Fruit fly (Drosophila melanogaster) whole organism, embryonic: Measurements from ENCODE around the gene Cpr62Ba.

Source experiments
- ATbp ChIP-seq: fragments of 200-800 bp; sonication (Bioruptor generic); optimal IDR thresholded peaks from 2 replicates; lab custom pipeline; 2017; ENCODE audit warnings: missing biosample characterization, mild to moderate bottlenecking, missing genetic modification characterization, missing genetic modification reagents
- Awh ChIP-seq: fragments of 200-800 bp; sonication (Bioruptor generic); IDR thresholded peaks from 2 replicates; pipeline ENCODE4, ENCODE4 v1.3.6; 2022; ENCODE audit warnings: missing biosample characterization, missing genetic modification characterization
- CG10209 ChIP-seq: fragments of 200-800 bp; sonication (Bioruptor generic); optimal IDR thresholded peaks from 3 replicates; lab custom pipeline; 2017; ENCODE audit warnings: missing biosample characterization, mild to moderate bottlenecking, missing genetic modification characterization, missing genetic modification reagents
- CG10274 ChIP-seq: fragments of 200-800 bp; sonication (Bioruptor generic); optimal IDR thresholded peaks from 3 replicates; lab custom pipeline; 2017; ENCODE audit warnings: missing biosample characterization, mild to moderate bottlenecking, missing genetic modification characterization
- CG10462 ChIP-seq: fragments of 200-800 bp; sonication (Bioruptor generic); optimal IDR thresholded peaks from 2 replicates; lab custom pipeline; 2016; ENCODE audit warnings: missing biosample characterization, missing genetic modification characterization
- CG10565 ChIP-seq: fragments of 200-800 bp; sonication (Bioruptor generic); optimal IDR thresholded peaks from 3 replicates; lab custom pipeline; 2016; ENCODE audit warnings: missing biosample characterization, mild to moderate bottlenecking, missing genetic modification characterization
- CG11247 ChIP-seq: fragments of 200-800 bp; sonication (Bioruptor generic); IDR thresholded peaks from 2 replicates; pipeline ENCODE4 v1.3.6; 2022; ENCODE audit warnings: missing biosample characterization, missing genetic modification characterization
- CG11696 ChIP-seq: fragments of 200-800 bp; sonication (Bioruptor generic); IDR thresholded peaks from 2 replicates; pipeline ENCODE4 v1.3.6; 2022; ENCODE audit warnings: missing biosample characterization, missing genetic modification characterization
- CG13123 ChIP-seq: fragments of 200-800 bp; sonication (Bioruptor generic); optimal IDR thresholded peaks from 2 replicates; lab custom pipeline; 2016; ENCODE audit warnings: missing biosample characterization, missing genetic modification characterization
- CG14050 ChIP-seq: fragments of 200-800 bp; sonication (Bioruptor generic); IDR thresholded peaks from 3 replicates; pipeline ENCODE4 v1.3.6; 2022; ENCODE audit warnings: missing biosample characterization, missing genetic modification characterization
- CG14441 ChIP-seq: fragments of 200-800 bp; sonication (Bioruptor generic); IDR thresholded peaks from 2 replicates; pipeline ENCODE4 v1.3.6; 2022; ENCODE audit warnings: missing biosample characterization, missing genetic modification characterization
- CG14710 ChIP-seq: fragments of 200-800 bp; sonication (Bioruptor generic); optimal IDR thresholded peaks from 3 replicates; lab custom pipeline; 2019; ENCODE audit warnings: missing biosample characterization, mild to moderate bottlenecking, missing genetic modification characterization, moderate library complexity
- CG1602 ChIP-seq: fragments of 200-800 bp; sonication (Bioruptor generic); optimal IDR thresholded peaks from 3 replicates; lab custom pipeline; 2016; ENCODE audit warnings: missing biosample characterization, missing genetic modification characterization
- CG16779 ChIP-seq: fragments of 200-800 bp; sonication (Bioruptor generic); IDR thresholded peaks from 2 replicates; pipeline ENCODE4 v1.3.6; 2022; ENCODE audit warnings: missing biosample characterization, missing genetic modification characterization
- CG17802 ChIP-seq: fragments of 200-800 bp; sonication (Bioruptor generic); optimal IDR thresholded peaks from 2 replicates; lab custom pipeline; 2018; ENCODE audit warnings: missing biosample characterization, mild to moderate bottlenecking, missing genetic modification characterization, moderate library complexity
- CG32767 ChIP-seq: fragments of 200-800 bp; sonication (Bioruptor generic); IDR thresholded peaks from 2 replicates; pipeline ENCODE4 v1.3.6; 2022; ENCODE audit warnings: missing biosample characterization, missing genetic modification characterization
- CG32772 ChIP-seq: fragments of 200-800 bp; sonication (Bioruptor generic); IDR thresholded peaks from 2 replicates; pipeline ENCODE4 v1.3.6; 2022; ENCODE audit warnings: missing biosample characterization, missing genetic modification characterization
- CG4282 ChIP-seq: fragments of 200-800 bp; sonication (Bioruptor generic); optimal IDR thresholded peaks from 2 replicates; lab custom pipeline; 2016; ENCODE audit warnings: missing biosample characterization, missing genetic modification characterization
- CG4707 ChIP-seq: fragments of 200-800 bp; sonication (Bioruptor generic); optimal IDR thresholded peaks from 2 replicates; lab custom pipeline; 2018; ENCODE audit warnings: missing biosample characterization, mild to moderate bottlenecking, missing genetic modification characterization, moderate library complexity
- CG6254 ChIP-seq: fragments of 200-800 bp; sonication (Bioruptor generic); optimal IDR thresholded peaks from 3 replicates; lab custom pipeline; 2017; ENCODE audit warnings: mild to moderate bottlenecking, missing biosample characterization, missing genetic modification reagents, missing genetic modification characterization
- CG7839 ChIP-seq: fragments of 200-800 bp; sonication (Bioruptor generic); optimal IDR thresholded peaks from 3 replicates; lab custom pipeline; 2018; ENCODE audit warnings: missing biosample characterization, mild to moderate bottlenecking, missing genetic modification characterization, moderate library complexity
- CHES-1-like ChIP-seq: fragments of 200-800 bp; sonication (Bioruptor generic); optimal IDR thresholded peaks from 2 replicates; lab custom pipeline; 2016; ENCODE audit warnings: missing biosample characterization, missing genetic modification characterization
- CTCF ChIP-seq: fragments of 200-800 bp; sonication (Bioruptor generic); optimal IDR thresholded peaks from 2 replicates; lab custom pipeline; 2017; ENCODE audit warnings: missing biosample characterization, mild to moderate bottlenecking, missing genetic modification characterization, moderate library complexity
- Eip74EF ChIP-seq, 2 experiments: fragments of 200-800 bp in 1 of 2; fragments of >200 bp in 1 of 2; sonication (Bioruptor generic) in 1 of 2; optimal IDR thresholded peaks; 2 replicates each; lab custom pipeline; 2017 to 2019; ENCODE audit warnings: missing biosample characterization in 2 of 2, missing genetic modification characterization in 2 of 2, mild to moderate bottlenecking in 1 of 2, moderate library complexity in 1 of 2
- Ets97D ChIP-seq: fragments of 200-800 bp; sonication (Bioruptor generic); optimal IDR thresholded peaks from 3 replicates; lab custom pipeline; 2016; ENCODE audit warnings: missing biosample characterization, missing genetic modification characterization
- Hr78 ChIP-seq, 2 experiments: fragments of 200-800 bp in 1 of 2; fragments of >200 bp in 1 of 2; sonication (Bioruptor generic) in 1 of 2; optimal IDR thresholded peaks; 2 replicates each; lab custom pipeline; 2017 to 2019; ENCODE audit warnings: missing biosample characterization in 2 of 2, missing genetic modification characterization in 2 of 2, mild to moderate bottlenecking in 1 of 2, moderate library complexity in 1 of 2
- MTF-1 ChIP-seq: fragments of 200-800 bp; sonication (Bioruptor generic); optimal IDR thresholded peaks from 2 replicates; lab custom pipeline; 2018; ENCODE audit warnings: missing biosample characterization, mild to moderate bottlenecking, missing genetic modification characterization, borderline replicate concordance
- Mes4 ChIP-seq: fragments of 200-800 bp; sonication (Bioruptor generic); optimal IDR thresholded peaks from 2 replicates; lab custom pipeline; 2016; ENCODE audit warnings: missing biosample characterization, missing genetic modification characterization
- NC2α ChIP-seq: fragments of 200-800 bp; sonication (Bioruptor generic); optimal IDR thresholded peaks from 2 replicates; lab custom pipeline; 2016; ENCODE audit warnings: missing biosample characterization, missing genetic modification characterization
- NFAT ChIP-seq: fragments of 200-800 bp; sonication (Bioruptor generic); IDR thresholded peaks from 2 replicates; pipeline ENCODE4 v1.3.6; 2022; ENCODE audit warnings: missing biosample characterization, missing genetic modification characterization
- Pdp1 ChIP-seq, 2 experiments: fragments of 200-800 bp; sonication (Bioruptor generic); optimal IDR thresholded peaks; 3 replicates each; lab custom pipeline; 2016; ENCODE audit warnings: missing biosample characterization in 2 of 2, missing genetic modification characterization in 2 of 2, mild to moderate bottlenecking in 1 of 2, moderate library complexity in 1 of 2
- aop ChIP-seq: fragments of 200-800 bp; sonication (Bioruptor generic); IDR thresholded peaks from 2 replicates; pipeline ENCODE4 v1.3.6; 2022; ENCODE audit warnings: missing biosample characterization, missing genetic modification characterization
- chinmo ChIP-seq: fragments of 200-800 bp; sonication (Bioruptor generic); IDR thresholded peaks from 4 replicates; pipeline ENCODE4 v1.3.6; 2022; ENCODE audit warnings: missing biosample characterization, missing genetic modification characterization; ENCODE audit not compliant: partially characterized antibody
- crol ChIP-seq: fragments of 200-800 bp; sonication (Bioruptor generic); IDR thresholded peaks from 2 replicates; pipeline ENCODE4 v1.3.6; 2022; ENCODE audit warnings: missing biosample characterization, missing genetic modification characterization
- dmrt99B ChIP-seq: fragments of 200-800 bp; sonication (Bioruptor generic); optimal IDR thresholded peaks from 2 replicates; lab custom pipeline; 2018; ENCODE audit warnings: missing biosample characterization, mild to moderate bottlenecking, missing genetic modification characterization, moderate library complexity
- gfzf ChIP-seq: fragments of 200-800 bp; sonication (Bioruptor generic); optimal IDR thresholded peaks from 2 replicates; lab custom pipeline; 2016; ENCODE audit warnings: missing biosample characterization, mild to moderate bottlenecking, missing genetic modification characterization, moderate library complexity
- h ChIP-seq: fragments of >200 bp; optimal IDR thresholded peaks from 2 replicates; lab custom pipeline; 2017
- nmo ChIP-seq: fragments of 200-800 bp; sonication (Bioruptor generic); optimal IDR thresholded peaks from 2 replicates; lab custom pipeline; 2018; ENCODE audit warnings: missing biosample characterization, mild to moderate bottlenecking, missing genetic modification characterization, moderate library complexity
- oc ChIP-seq: fragments of 200-800 bp; sonication (Bioruptor generic); optimal IDR thresholded peaks from 2 replicates; lab custom pipeline; 2018; ENCODE audit warnings: missing biosample characterization, mild to moderate bottlenecking, missing genetic modification characterization, moderate library complexity
- org-1 ChIP-seq: fragments of 200-800 bp; sonication (Bioruptor generic); optimal IDR thresholded peaks from 2 replicates; lab custom pipeline; 2017; ENCODE audit warnings: missing biosample characterization, missing genetic modification characterization
- pfk ChIP-seq: fragments of 200-800 bp; sonication (Bioruptor generic); optimal IDR thresholded peaks from 2 replicates; lab custom pipeline; 2018; ENCODE audit warnings: missing biosample characterization, mild to moderate bottlenecking, missing genetic modification characterization, moderate library complexity
- pzg ChIP-seq: fragments of 200-800 bp; sonication (Bioruptor generic); optimal IDR thresholded peaks from 3 replicates; lab custom pipeline; 2018; ENCODE audit warnings: missing biosample characterization, mild to moderate bottlenecking, missing genetic modification characterization, moderate library complexity
- sr ChIP-seq: fragments of 200-800 bp; sonication (Bioruptor generic); IDR thresholded peaks from 3 replicates; pipeline ENCODE4 v1.3.6; 2022; ENCODE audit warnings: missing biosample characterization, missing genetic modification characterization
- ttk ChIP-seq: fragments of 200-800 bp; sonication (Bioruptor generic); IDR thresholded peaks from 2 replicates; pipeline ENCODE4 v2.1.2; 2022; ENCODE audit warnings: missing biosample characterization, missing genetic modification characterization
- vvl ChIP-seq: fragments of 200-800 bp; sonication (Bioruptor generic); IDR thresholded peaks from 2 replicates; pipeline ENCODE4 v1.3.6; 2022; ENCODE audit warnings: missing biosample characterization, missing genetic modification characterization

The Cpr62Ba gene

dm6 chr3L:1831753-1832268, at the start of gene Cpr62Ba:
Gene Cpr62Ba (minus strand): TSS chr3L:1831783.
- peak; percentile 33; the same call in 1 of the 2 replicates for TF ChIP-seq vvl (GFP tag; lab: Robert Waterston, UW)
- no peak for TF ChIP-seq NFAT (GFP tag; lab: Robert Waterston, UW)
- no peak for TF ChIP-seq CG14050 (GFP tag; lab: Robert Waterston, UW)
- TF ChIP-seq Awh = no peak
- TF ChIP-seq pzg = no peak
- no peak for TF ChIP-seq CG32767 (GFP tag; lab: Robert Waterston, UW)
- no peak for TF ChIP-seq CG11696 (GFP tag; lab: Robert Waterston, UW)
- TF ChIP-seq CG1602 = no peak
- TF ChIP-seq CG10565 (GFP tag; lab: Kevin White, UChicago) = no peak
- peak; percentile 62 for TF ChIP-seq gfzf
- no peak for TF ChIP-seq CG10462 (GFP tag; lab: Kevin White, UChicago)
- TF ChIP-seq CG4707 = no peak
- TF ChIP-seq MTF-1 = no peak
- TF ChIP-seq aop (GFP tag; lab: Robert Waterston, UW) = no peak
- TF ChIP-seq CG7839 (tag; lab: Kevin White, UChicago) = no peak
- TF ChIP-seq CG32772 (GFP tag; lab: Robert Waterston, UW) = no peak
- no peak for TF ChIP-seq Mes4 (GFP tag; lab: Kevin White, UChicago)
- no peak for TF ChIP-seq crol (GFP tag; lab: Robert Waterston, UW)
- TF ChIP-seq h (lab: Kevin White, UChicago) = no peak
- TF ChIP-seq nmo (GFP tag; lab: Kevin White, UChicago) = no peak
- no peak for TF ChIP-seq CG11247 (GFP tag; lab: Robert Waterston, UW)
- no peak for TF ChIP-seq CHES-1-like (GFP tag; lab: Kevin White, UChicago)
- TF ChIP-seq CG10209 (GFP tag; lab: Kevin White, UChicago) = no peak
- TF ChIP-seq CG17802 (tag; lab: Kevin White, UChicago) = no peak
- TF ChIP-seq oc = no peak
- no peak for TF ChIP-seq pfk (GFP tag; lab: Kevin White, UChicago)
- peak; percentile 33 for TF ChIP-seq Ets97D (GFP tag; lab: Kevin White, UChicago)
- TF ChIP-seq NC2α = no peak
- no peak for TF ChIP-seq CG14710 (tag; lab: Kevin White, UChicago)
- peak in 1 of 2 experiments; percentile 33 for TF ChIP-seq Pdp1 (GFP tag; optimal IDR thresholded peaks at IDR 0.05; lab: Kevin White, UChicago)
- TF ChIP-seq ttk (GFP tag; lab: Robert Waterston, UW) = no peak
- 0 out of 4 replicates have a peak, but pooled peaks have one; percentile 37 for TF ChIP-seq chinmo (GFP tag; lab: Robert Waterston, UW)
- TF ChIP-seq CG14441 (GFP tag; lab: Robert Waterston, UW) = no peak
- TF ChIP-seq Eip74EF (GFP tag; optimal IDR thresholded peaks at IDR 0.05; lab: Kevin White, UChicago) = peak in 1 of 2 experiments; percentile 76
- no peak for TF ChIP-seq CG13123 (GFP tag; lab: Kevin White, UChicago)
- TF ChIP-seq CG6254 (GFP tag; lab: Kevin White, UChicago) = no peak
- TF ChIP-seq CG4282 (GFP tag; lab: Kevin White, UChicago) = no peak
- peak; percentile 18 for TF ChIP-seq CTCF
- no peak for TF ChIP-seq sr (GFP tag; lab: Robert Waterston, UW)
- TF ChIP-seq CG16779 = no peak
- no peak for TF ChIP-seq dmrt99B (tag; lab: Kevin White, UChicago)
- TF ChIP-seq CG10274 = no peak
- TF ChIP-seq org-1 = no peak
- TF ChIP-seq ATbp (GFP tag; lab: Kevin White, UChicago) = no peak
- peak in 1 of 2 experiments; percentile 84 for TF ChIP-seq Hr78 (GFP tag; optimal IDR thresholded peaks at IDR 0.05; lab: Kevin White, UChicago)
